Fruit fly (Drosophila melanogaster): Measurements from ENCODE around the gene TBC1d7.
A peak's percentile ranks its signal among the peaks of the same experiment; 100 is the strongest.

The TBC1d7 gene

dm6 chr3R:24169362-24169761 is 7.8 kb downstream of the TBC1d7 start, which contains the start of gene CG5510:
Gene CG5510, minus strand, starts transcription at chr3R:24169562.
- TF ChIP-seq CG10348 (GFP tag; IDR thresholded peaks at IDR 0.05) (no peak), CG4496 (GFP tag; IDR thresholded peaks at IDR 0.05) (peak; percentile 39; the same call in 1 of the 3 replicates), CG9948 (tag; optimal IDR thresholded peaks at IDR 0.05) (no peak), CG32121 (GFP tag; IDR thresholded peaks at IDR 0.05) (no peak), CG12605 (GFP tag; IDR thresholded peaks at IDR 0.05) (no peak), CG15710 (tag; optimal IDR thresholded peaks at IDR 0.05) (peak; percentile 3), Pif1A (GFP tag; optimal IDR thresholded peaks at IDR 0.05) (no peak), CG13204 (GFP tag; optimal IDR thresholded peaks at IDR 0.05) (no peak), D1 (tag; optimal IDR thresholded peaks at IDR 0.05) (no peak), CG14655 (GFP tag; optimal IDR thresholded peaks at IDR 0.05) (no peak), fd96Ca (GFP tag; IDR thresholded peaks at IDR 0.05) (no peak), Snoo (tag; optimal IDR thresholded peaks at IDR 0.05) (no peak), CG8159 (tag; optimal IDR thresholded peaks at IDR 0.05) (no peak), Ets98B (GFP tag; IDR thresholded peaks at IDR 0.05) (no peak; the same call in 1 of the 2 replicates)

- TF ChIP-seq CG4496 (GFP tag; IDR thresholded peaks at IDR 0.05) = peak; percentile 11; the same call in 1 of the 3 replicates
- no peak for TF ChIP-seq D1 (tag; optimal IDR thresholded peaks at IDR 0.05)
- no peak for TF ChIP-seq CG32121 (GFP tag; IDR thresholded peaks at IDR 0.05)
Observed at dm6 chr3R:24172379-24172778, 10.9 kb downstream of the TBC1d7 start, which contains the start of gene CG13606. Gene CG13606, plus strand, starts transcription at chr3R:24172628.

- no peak for TF ChIP-seq rn (GFP tag; IDR thresholded peaks at IDR 0.05)
- no peak for TF ChIP-seq gl (tag; optimal IDR thresholded peaks at IDR 0.05)
- TF ChIP-seq Pif1B (GFP tag; optimal IDR thresholded peaks at IDR 0.05) = no peak
- no peak for TF ChIP-seq CG8159 (tag; optimal IDR thresholded peaks at IDR 0.05)
- no peak for TF ChIP-seq CG15710 (tag; optimal IDR thresholded peaks at IDR 0.05)
- no peak for TF ChIP-seq CG13204 (GFP tag; optimal IDR thresholded peaks at IDR 0.05)
- TF ChIP-seq CG9948 (tag; optimal IDR thresholded peaks at IDR 0.05) = no peak
- no peak for TF ChIP-seq CG12605 (GFP tag; IDR thresholded peaks at IDR 0.05)
- TF ChIP-seq Ets98B (GFP tag; IDR thresholded peaks at IDR 0.05) = no peak
- TF ChIP-seq CG14655 (GFP tag; optimal IDR thresholded peaks at IDR 0.05) = no peak
Observed at dm6 chr3R:24186188-24186587, 24.7 kb downstream of the TBC1d7 start, which contains the start of gene mora. Gene mora, plus strand, starts transcription at chr3R:24186359.

- TF ChIP-seq Pif1A (GFP tag; optimal IDR thresholded peaks at IDR 0.05) (no peak), Pif1B (GFP tag; optimal IDR thresholded peaks at IDR 0.05) (peak; percentile 33), Snoo (tag; optimal IDR thresholded peaks at IDR 0.05) (no peak), CG13204 (GFP tag; optimal IDR thresholded peaks at IDR 0.05) (no peak), CG10348 (GFP tag; IDR thresholded peaks at IDR 0.05) (no peak), CG34367 (tag; optimal IDR thresholded peaks at IDR 0.05) (peak; percentile 26), CG12605 (GFP tag; IDR thresholded peaks at IDR 0.05) (no peak), EcR (GFP tag; optimal IDR thresholded peaks at IDR 0.05) (no peak), CG9948 (tag; optimal IDR thresholded peaks at IDR 0.05) (no peak), CG15710 (tag; optimal IDR thresholded peaks at IDR 0.05) (peak; percentile 57), CG32121 (GFP tag; IDR thresholded peaks at IDR 0.05) (peak; percentile 77), fd96Ca (GFP tag; IDR thresholded peaks at IDR 0.05) (peak; percentile 91), rn (GFP tag; IDR thresholded peaks at IDR 0.05) (no peak), CG17806 (tag; optimal IDR thresholded peaks at IDR 0.05) (peak; percentile 18), CG8159 (tag; optimal IDR thresholded peaks at IDR 0.05) (no peak), D1 (tag; optimal IDR thresholded peaks at IDR 0.05) (no peak), Ets98B (GFP tag; IDR thresholded peaks at IDR 0.05) (peak; percentile 81), CG8301 (tag; optimal IDR thresholded peaks at IDR 0.05) (peak; percentile 38), CG4496 (GFP tag; IDR thresholded peaks at IDR 0.05) (peak; percentile 61; the same call in 2 of the 3 replicates), gl (tag; optimal IDR thresholded peaks at IDR 0.05) (no peak), CG14655 (GFP tag; optimal IDR thresholded peaks at IDR 0.05) (no peak)
Observed at dm6 chr3R:24188619-24189018, 27.1 kb downstream of the TBC1d7 start, which contains the start of gene CG5515. Gene CG5515, minus strand, starts transcription at chr3R:24188896.

- TF ChIP-seq D1 (tag; optimal IDR thresholded peaks at IDR 0.05) (no peak), CG17806 (tag; optimal IDR thresholded peaks at IDR 0.05) (peak; percentile 96), Pif1B (GFP tag; optimal IDR thresholded peaks at IDR 0.05) (peak; percentile 88), rn (GFP tag; IDR thresholded peaks at IDR 0.05) (peak; percentile 83), Ets98B (GFP tag; IDR thresholded peaks at IDR 0.05) (peak; percentile 93), CG9948 (tag; optimal IDR thresholded peaks at IDR 0.05) (peak; percentile 97), CG8159 (tag; optimal IDR thresholded peaks at IDR 0.05) (peak; percentile 97), gl (tag; optimal IDR thresholded peaks at IDR 0.05) (peak; percentile 90), CG4496 (GFP tag; IDR thresholded peaks at IDR 0.05) (peak; percentile 97), CG34367 (tag; optimal IDR thresholded peaks at IDR 0.05) (peak; percentile 94), CG15710 (tag; optimal IDR thresholded peaks at IDR 0.05) (peak; percentile 96), CG8301 (tag; optimal IDR thresholded peaks at IDR 0.05) (peak; percentile 95), CG14655 (GFP tag; optimal IDR thresholded peaks at IDR 0.05) (no peak), Snoo (tag; optimal IDR thresholded peaks at IDR 0.05) (peak; percentile 94), fd96Ca (GFP tag; IDR thresholded peaks at IDR 0.05) (peak; percentile 54; the same call in 2 of the 3 replicates), Pif1A (GFP tag; optimal IDR thresholded peaks at IDR 0.05) (no peak), EcR (GFP tag; optimal IDR thresholded peaks at IDR 0.05) (no peak), CG13204 (GFP tag; optimal IDR thresholded peaks at IDR 0.05) (no peak), CG12605 (GFP tag; IDR thresholded peaks at IDR 0.05) (peak; percentile 90), CG10348 (GFP tag; IDR thresholded peaks at IDR 0.05) (peak; percentile 90), CG32121 (GFP tag; IDR thresholded peaks at IDR 0.05) (peak; percentile 94)
Observed at dm6 chr3R:24193373-24193879, 31.9 kb downstream of the TBC1d7 start, which contains the start of the genes SMC6 and CG6204. Gene SMC6, minus strand, starts transcription at chr3R:24193423. Gene CG6204, plus strand, starts transcription at chr3R:24193832.

DNA sequence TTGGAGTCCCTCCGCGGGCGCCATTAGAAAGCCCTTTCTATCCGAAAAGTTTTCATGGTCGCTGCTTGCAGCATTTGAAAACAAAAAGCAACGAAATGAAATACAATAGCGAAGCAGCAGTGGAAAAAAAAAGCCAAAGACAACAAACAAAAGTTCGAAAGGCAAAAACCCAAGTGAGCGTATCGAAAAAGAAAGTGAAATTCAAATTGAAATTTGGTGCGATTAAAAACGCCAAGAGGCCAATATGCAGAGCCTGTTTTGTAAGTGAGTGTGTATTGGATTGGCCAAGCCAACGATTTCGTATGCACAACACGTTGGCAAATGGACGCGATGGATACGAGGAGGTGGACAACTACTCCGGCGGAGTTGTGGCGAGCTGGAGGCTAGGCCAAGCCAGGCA is 41.2 kb downstream of the TBC1d7 start:
- TF ChIP-seq D1 (tag; optimal IDR thresholded peaks at IDR 0.05) (no peak), CG15710 (tag; optimal IDR thresholded peaks at IDR 0.05) (no peak), Pif1B (GFP tag; optimal IDR thresholded peaks at IDR 0.05) (no peak), rn (GFP tag; IDR thresholded peaks at IDR 0.05) (no peak), CG13204 (GFP tag; optimal IDR thresholded peaks at IDR 0.05) (no peak), fd96Ca (GFP tag; IDR thresholded peaks at IDR 0.05) (no peak), CG9948 (tag; optimal IDR thresholded peaks at IDR 0.05) (no peak)

Measured in whole organism, pupa.